Worm (Caenorhabditis elegans): ENCODE results near the gene ceh-88.

The ceh-88 gene

DNA sequence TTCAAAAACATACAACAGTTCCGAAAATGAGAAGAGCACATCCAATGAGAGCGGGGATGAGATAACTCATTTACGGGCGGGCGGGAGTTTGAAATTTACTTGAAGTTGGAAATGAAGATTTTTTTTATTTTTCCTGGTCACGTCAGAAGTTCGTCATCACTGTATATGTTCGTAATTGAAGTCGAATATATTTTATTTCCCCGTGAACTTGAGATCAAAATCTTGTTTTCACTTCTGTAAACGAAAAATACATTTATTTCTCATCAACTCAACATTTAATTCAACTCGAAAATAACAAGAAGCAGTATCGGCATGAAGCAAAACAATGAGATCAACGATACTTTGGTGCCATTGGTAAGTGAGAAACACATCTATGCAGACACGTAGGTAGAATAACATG is 12.6 kb upstream of the ceh-88 start, which contains the start of gene C49C3.20:
C49C3.20 (minus strand) TSS at position 101 of the 400 bp plus-strand sequence.
- TF ChIP-seq alr-1 (tag; optimal IDR thresholded peaks at IDR 0.05) (no peak), dmd-4 (tag; optimal IDR thresholded peaks at IDR 0.05) (no peak), skn-1 (tag; optimal IDR thresholded peaks at IDR 0.05) (no peak), sem-4 (tag; optimal IDR thresholded peaks at IDR 0.05) (no peak), gmeb-1 (tag; optimal IDR thresholded peaks at IDR 0.05) (no peak)

DNA sequence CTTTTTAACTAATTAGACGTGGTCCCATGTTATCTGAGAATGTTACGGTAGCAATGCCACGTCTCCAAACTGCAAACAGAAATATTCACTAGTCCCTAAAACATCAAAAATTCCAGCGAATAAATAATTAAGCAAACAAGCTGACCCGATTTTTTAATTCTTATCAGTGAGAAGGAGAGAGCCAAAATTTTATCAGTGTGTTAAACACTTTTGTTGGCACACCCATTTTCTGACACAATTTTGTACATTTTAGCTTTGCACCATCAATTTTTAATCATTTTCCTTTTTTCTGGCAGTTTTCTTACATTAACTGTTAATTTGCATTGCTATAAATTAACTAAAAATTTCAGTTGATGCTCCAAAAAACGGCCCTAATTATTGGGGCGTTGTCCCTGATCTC is 8.5 kb upstream of the ceh-88 start, which contains the start of gene C49C3.4:
C49C3.4 (plus strand) TSS at position 351 of the 400 bp plus-strand sequence.
- TF ChIP-seq ceh-16 (tag; optimal IDR thresholded peaks at IDR 0.05) (no peak), mab-5 (tag; optimal IDR thresholded peaks at IDR 0.05) (no peak), fos-1 (tag; optimal IDR thresholded peaks at IDR 0.05) (peak; percentile 76), sma-9 (GFP tag; optimal IDR thresholded peaks at IDR 0.05) (no peak), sma-9 (tag; optimal IDR thresholded peaks at IDR 0.05) (no peak), mbf-1 (tag; optimal IDR thresholded peaks at IDR 0.05) (no peak), aly-2 (tag; optimal IDR thresholded peaks at IDR 0.05) (no peak)

DNA sequence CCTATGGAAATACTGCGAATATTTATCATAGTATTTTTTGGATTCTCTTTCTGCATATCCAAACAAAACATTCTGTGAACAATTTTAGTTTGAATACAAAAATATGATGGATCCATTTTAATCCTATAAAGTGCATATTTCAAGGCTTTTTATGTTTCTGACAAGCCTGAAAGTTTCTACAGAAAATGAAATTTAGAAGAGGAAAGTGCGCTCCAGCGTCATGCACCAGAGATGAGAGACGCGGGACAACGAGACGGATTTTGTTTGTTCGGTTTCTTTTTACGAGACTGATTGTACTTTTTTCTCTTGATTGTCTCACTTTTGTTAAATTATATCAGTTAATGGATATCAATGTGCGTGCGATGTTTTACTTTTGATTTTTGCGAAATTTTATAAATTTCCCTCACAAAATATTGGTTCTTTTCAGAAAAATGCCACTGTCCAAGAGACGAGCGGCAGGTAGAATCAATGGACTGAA is 2.2 kb downstream of the ceh-88 start, which contains the start of gene C49C3.6:
C49C3.6 (plus strand) TSS at position 428 of the 478 bp plus-strand sequence.
- TF ChIP-seq Y55F3AM.14 (GFP tag; optimal IDR thresholded peaks at IDR 0.05), result no peak
- no peak for TF ChIP-seq nhr-77 (tag; optimal IDR thresholded peaks at IDR 0.05)
- TF ChIP-seq nhr-6 (tag; optimal IDR thresholded peaks at IDR 0.05), result no peak
- TF ChIP-seq dmd-4 (tag; optimal IDR thresholded peaks at IDR 0.05), result no peak
- TF ChIP-seq lin-11 (tag; optimal IDR thresholded peaks at IDR 0.05), result no peak
- TF ChIP-seq R02D3.7 (tag; optimal IDR thresholded peaks at IDR 0.05), result no peak
- TF ChIP-seq ceh-16 (tag; optimal IDR thresholded peaks at IDR 0.05), result no peak
- no peak for TF ChIP-seq skn-1 (tag; optimal IDR thresholded peaks at IDR 0.05)
- peak; percentile 12 for TF ChIP-seq nhr-25 (tag; optimal IDR thresholded peaks at IDR 0.05)
- no peak for TF ChIP-seq nhr-12 (tag; optimal IDR thresholded peaks at IDR 0.05)
- TF ChIP-seq lsy-2 (tag; optimal IDR thresholded peaks at IDR 0.05), result peak in 1 of 2 experiments; percentile 36
- TF ChIP-seq fos-1 (tag; optimal IDR thresholded peaks at IDR 0.05), result no peak
- TF ChIP-seq ama-1 (optimal IDR thresholded peaks at IDR 0.05), result no peak
- no peak for TF ChIP-seq nhr-237 (tag; optimal IDR thresholded peaks at IDR 0.05)
- TF ChIP-seq crh-2 (tag; optimal IDR thresholded peaks at IDR 0.05), result no peak
- no peak for TF ChIP-seq ztf-11 (tag; optimal IDR thresholded peaks at IDR 0.05)
- no peak for TF ChIP-seq nhr-129 (tag; optimal IDR thresholded peaks at IDR 0.05)
- no peak for TF ChIP-seq nhr-23 (tag; optimal IDR thresholded peaks at IDR 0.05)
- no peak for TF ChIP-seq mab-5 (tag; optimal IDR thresholded peaks at IDR 0.05)
- no peak for TF ChIP-seq elt-1 (tag; optimal IDR thresholded peaks at IDR 0.05)
- TF ChIP-seq C34F6.9 (tag; optimal IDR thresholded peaks at IDR 0.05), result peak; percentile 31
- TF ChIP-seq ztf-4 (tag; optimal IDR thresholded peaks at IDR 0.05), result no peak
- no peak for TF ChIP-seq egl-27 (tag; optimal IDR thresholded peaks at IDR 0.05)
- TF ChIP-seq F13H6.1 (tag; optimal IDR thresholded peaks at IDR 0.05), result no peak
- no peak for TF ChIP-seq elt-3 (tag; optimal IDR thresholded peaks at IDR 0.05)
- TF ChIP-seq mbf-1 (tag; optimal IDR thresholded peaks at IDR 0.05), result no peak
- TF ChIP-seq ceh-82 (tag; optimal IDR thresholded peaks at IDR 0.05), result no peak
- TF ChIP-seq peb-1 (tag; optimal IDR thresholded peaks at IDR 0.05), result no peak
- no peak for TF ChIP-seq sma-3 (GFP tag; optimal IDR thresholded peaks at IDR 0.05)
- peak; percentile 29 for TF ChIP-seq unc-55 (GFP tag; optimal IDR thresholded peaks at IDR 0.05)
- no peak for TF ChIP-seq lin-39 (tag; optimal IDR thresholded peaks at IDR 0.05)
- TF ChIP-seq sem-4 (tag; optimal IDR thresholded peaks at IDR 0.05), result no peak
- no peak for TF ChIP-seq alr-1 (tag; optimal IDR thresholded peaks at IDR 0.05)
- no peak for TF ChIP-seq mdl-1 (tag; optimal IDR thresholded peaks at IDR 0.05)
- no peak for TF ChIP-seq sma-9 (GFP tag; optimal IDR thresholded peaks at IDR 0.05)
- no peak for TF ChIP-seq sma-9 (tag; optimal IDR thresholded peaks at IDR 0.05)
- no peak for TF ChIP-seq ZK546.5 (tag; optimal IDR thresholded peaks at IDR 0.05)
- no peak for TF ChIP-seq ztf-1 (GFP tag; conservative IDR thresholded peaks at IDR 0.05)
- no peak for TF ChIP-seq nhr-11 (tag; optimal IDR thresholded peaks at IDR 0.05)
- TF ChIP-seq lin-13 (GFP tag; optimal IDR thresholded peaks at IDR 0.05), result peak; percentile 14
- TF ChIP-seq gmeb-1 (tag; optimal IDR thresholded peaks at IDR 0.05), result no peak
- TF ChIP-seq aly-2 (tag; optimal IDR thresholded peaks at IDR 0.05), result no peak
- no peak for TF ChIP-seq nhr-21 (tag; optimal IDR thresholded peaks at IDR 0.05)
- no peak for TF ChIP-seq unc-62 (GFP tag; optimal IDR thresholded peaks at IDR 0.05)
- TF ChIP-seq blmp-1 (tag; optimal IDR thresholded peaks at IDR 0.05; ENCODE audit: insufficient read depth), result no peak
- TF ChIP-seq snpc-4 (tag; optimal IDR thresholded peaks at IDR 0.05), result no peak
